Worm (Caenorhabditis elegans) whole organism, late embryonic: ENCODE results near the gene hmgr-1.
A peak's percentile ranks its signal among the peaks of the same experiment; 100 is the strongest.

Source experiments
- C08G9.2 ChIP-seq: sonication (generic microtip); optimal IDR thresholded peaks from 2 replicates; lab custom pipeline; 2016; ENCODE audit warnings: mild to moderate bottlenecking, missing genetic modification characterization, moderate library complexity, missing compliant biosample characterization
- K02D7.2 ChIP-seq: sonication (generic microtip); optimal IDR thresholded peaks from 2 replicates; lab custom pipeline; 2017; ENCODE audit warnings: mild to moderate bottlenecking, missing genetic modification characterization, missing compliant biosample characterization
- T23F11.4 ChIP-seq: fragments of 200-800 bp; sonication (Bioruptor generic); optimal IDR thresholded peaks from 2 replicates; lab custom pipeline; 2018; ENCODE audit warnings: mild to moderate bottlenecking, missing genetic modification characterization, missing compliant biosample characterization
- ahr-1 ChIP-seq: sonication (generic microtip); optimal IDR thresholded peaks from 2 replicates; lab custom pipeline; 2016; ENCODE audit warnings: missing genetic modification characterization, missing compliant biosample characterization
- ceh-14 ChIP-seq: sonication (generic microtip); optimal IDR thresholded peaks from 2 replicates; lab custom pipeline; 2016; ENCODE audit warnings: missing genotype, missing genetic modification characterization, missing compliant biosample characterization
- ceh-2 ChIP-seq: sonication (generic microtip); optimal IDR thresholded peaks from 2 replicates; lab custom pipeline; 2016; ENCODE audit warnings: missing genotype, missing genetic modification characterization, missing compliant biosample characterization
- ceh-31 ChIP-seq: sonication (generic microtip); optimal IDR thresholded peaks from 2 replicates; lab custom pipeline; 2016; ENCODE audit warnings: missing genetic modification characterization, missing compliant biosample characterization
- ceh-34 ChIP-seq: sonication (generic microtip); optimal IDR thresholded peaks from 2 replicates; lab custom pipeline; 2016; ENCODE audit warnings: mild to moderate bottlenecking, missing genetic modification characterization, missing compliant biosample characterization
- ceh-45 ChIP-seq: fragments of 200-800 bp; sonication (Bioruptor generic); IDR thresholded peaks from 2 replicates; pipeline ENCODE4 v1.3.6; 2022; ENCODE audit warnings: missing genetic modification reagents, missing genetic modification characterization, missing compliant biosample characterization
- ceh-9 ChIP-seq: sonication (generic microtip); optimal IDR thresholded peaks from 2 replicates; lab custom pipeline; 2016; ENCODE audit warnings: mild to moderate bottlenecking, missing genetic modification characterization, inconsistent platforms, missing compliant biosample characterization
- dmd-4 ChIP-seq: sonication (generic microtip); optimal IDR thresholded peaks from 2 replicates; lab custom pipeline; 2016; ENCODE audit warnings: borderline replicate concordance, missing genetic modification characterization, missing compliant biosample characterization
- elt-2 ChIP-seq: sonication (generic microtip); optimal IDR thresholded peaks from 2 replicates; lab custom pipeline; 2016; ENCODE audit warnings: missing genetic modification reagents, missing genetic modification characterization, missing compliant biosample characterization
- ets-4 ChIP-seq: sonication (generic microtip); optimal IDR thresholded peaks from 2 replicates; lab custom pipeline; 2016; ENCODE audit warnings: missing genetic modification characterization, missing compliant biosample characterization
- fkh-10 ChIP-seq: fragments of 150-350 bp; optimal IDR thresholded peaks from 2 replicates; lab custom pipeline; 2014; ENCODE audit warnings: missing biosample characterization, missing genetic modification reagents, missing genetic modification characterization
- gmeb-2 ChIP-seq: sonication (generic microtip); optimal IDR thresholded peaks from 2 replicates; lab custom pipeline; 2016; ENCODE audit warnings: missing genetic modification characterization, inconsistent platforms, missing compliant biosample characterization
- hlh-13 ChIP-seq: fragments of 200-800 bp; sonication (Bioruptor generic); optimal IDR thresholded peaks from 2 replicates; lab custom pipeline; 2018; ENCODE audit warnings: mild to moderate bottlenecking, missing genetic modification characterization, missing compliant biosample characterization
- hlh-30 ChIP-seq: sonication (generic microtip); optimal IDR thresholded peaks from 2 replicates; lab custom pipeline; 2017; ENCODE audit warnings: antibody characterized with exemption, missing genetic modification characterization, missing compliant biosample characterization; ENCODE audit not compliant: insufficient read depth
- hlh-8 ChIP-seq: sonication (generic microtip); optimal IDR thresholded peaks from 2 replicates; lab custom pipeline; 2016; ENCODE audit warnings: missing genotype, missing genetic modification characterization, missing compliant biosample characterization
- lim-6 ChIP-seq: sonication (generic microtip); optimal IDR thresholded peaks from 2 replicates; lab custom pipeline; 2016; ENCODE audit warnings: missing genetic modification characterization, missing compliant biosample characterization
- lin-11 ChIP-seq: fragments of 200-800 bp; sonication (Bioruptor generic); optimal IDR thresholded peaks from 2 replicates; lab custom pipeline; 2018; ENCODE audit warnings: mild to moderate bottlenecking, missing genetic modification characterization, missing compliant biosample characterization
- npax-4 ChIP-seq: sonication (generic microtip); optimal IDR thresholded peaks from 2 replicates; lab custom pipeline; 2016; ENCODE audit warnings: missing genetic modification characterization, missing compliant biosample characterization
- odd-2 ChIP-seq: sonication (generic microtip); optimal IDR thresholded peaks from 2 replicates; lab custom pipeline; 2017; ENCODE audit warnings: antibody characterized with exemption, mild to moderate bottlenecking, missing genetic modification characterization, missing compliant biosample characterization
- pat-9 ChIP-seq: fragments of 200-800 bp; sonication (Bioruptor generic); optimal IDR thresholded peaks from 2 replicates; lab custom pipeline; 2018; ENCODE audit warnings: mild to moderate bottlenecking, missing genetic modification characterization, moderate library complexity, missing compliant biosample characterization
- pqm-1 ChIP-seq: sonication (generic microtip); optimal IDR thresholded peaks from 2 replicates; lab custom pipeline; 2016; ENCODE audit warnings: missing genetic modification characterization, missing compliant biosample characterization
- ref-2 ChIP-seq: sonication (generic microtip); optimal IDR thresholded peaks from 2 replicates; lab custom pipeline; 2016; ENCODE audit warnings: missing genetic modification characterization, missing compliant biosample characterization
- sdc-2 ChIP-seq: sonication (generic microtip); optimal IDR thresholded peaks from 2 replicates; lab custom pipeline; 2016; ENCODE audit warnings: missing genotype, missing genetic modification characterization, missing compliant biosample characterization
- sox-2 ChIP-seq: fragments of 200-800 bp; sonication (Bioruptor generic); IDR thresholded peaks from 2 replicates; pipeline ENCODE4 v1.3.6; 2022; ENCODE audit warnings: missing genetic modification reagents, missing genetic modification characterization, missing compliant biosample characterization
- sox-4 ChIP-seq: sonication (generic microtip); optimal IDR thresholded peaks from 2 replicates; lab custom pipeline; 2017; ENCODE audit warnings: mild to moderate bottlenecking, missing genetic modification characterization, inconsistent platforms, missing compliant biosample characterization
- syd-9 ChIP-seq: sonication (generic microtip); optimal IDR thresholded peaks from 2 replicates; lab custom pipeline; 2016; ENCODE audit warnings: mild to moderate bottlenecking, missing genetic modification characterization, moderate library complexity, missing compliant biosample characterization
- tbx-2 ChIP-seq: sonication (generic microtip); optimal IDR thresholded peaks from 2 replicates; lab custom pipeline; 2016; ENCODE audit warnings: missing genetic modification characterization, missing compliant biosample characterization
- tbx-7 ChIP-seq: sonication (generic microtip); optimal IDR thresholded peaks from 2 replicates; lab custom pipeline; 2016; ENCODE audit warnings: missing genotype, missing genetic modification characterization, missing compliant biosample characterization
- ttx-3 ChIP-seq: sonication (generic microtip); optimal IDR thresholded peaks from 2 replicates; lab custom pipeline; 2016; ENCODE audit warnings: missing genetic modification reagents, missing genetic modification characterization, missing compliant biosample characterization
- unc-3 ChIP-seq, 2 experiments: fragments of 200-800 bp in 1 of 2; sonication (Bioruptor generic) in 1 of 2; sonication (generic microtip) in 1 of 2; conservative IDR thresholded peaks in 1 of 2; optimal IDR thresholded peaks in 1 of 2; 2 replicates each; pipeline versions ENCODE4 v1.3.6 to Lab custom; 2016 to 2022; ENCODE audit warnings: missing compliant biosample characterization in 2 of 2, missing genetic modification characterization in 2 of 2, missing genetic modification reagents in 1 of 2
- unc-86 ChIP-seq: sonication (generic microtip); optimal IDR thresholded peaks from 2 replicates; lab custom pipeline; 2016; ENCODE audit warnings: missing genetic modification characterization, missing compliant biosample characterization
- zip-5 ChIP-seq: sonication (generic microtip); optimal IDR thresholded peaks from 2 replicates; lab custom pipeline; 2016; ENCODE audit warnings: missing genetic modification characterization, missing compliant biosample characterization

hmgr-1 gene

ce11 chrIII:7385929-7386328, 26.6 kb downstream of the hmgr-1 start, which contains the start of gene trd-1:
Gene trd-1 (plus strand): TSS chrIII:7386229.
- TF ChIP-seq npax-4 (tag; lab: Kevin White, UChicago) = no peak
- TF ChIP-seq ref-2 (tag; lab: Kevin White, UChicago) = no peak

ce11 chrIII:7386539-7386938, 27.2 kb downstream of the hmgr-1 start:
- TF ChIP-seq tbx-2 (tag; lab: Kevin White, UChicago) = peak; percentile 27

- TF ChIP-seq fkh-10 (GFP tag; lab: Kevin White, UChicago) (no peak), pqm-1 (tag; lab: Kevin White, UChicago) (no peak), sox-4 (tag; lab: Kevin White, UChicago) (no peak), lim-6 (tag; lab: Kevin White, UChicago) (no peak), odd-2 (tag; lab: Kevin White, UChicago) (no peak), pat-9 (tag; lab: Kevin White, UChicago) (no peak), unc-86 (tag; lab: Kevin White, UChicago) (no peak), ceh-14 (tag; lab: Kevin White, UChicago) (no peak), unc-3 (GFP tag; conservative IDR thresholded peaks at IDR 0.05; lab: Robert Waterston, UW) (no peak), unc-3 (tag; optimal IDR thresholded peaks at IDR 0.05; lab: Kevin White, UChicago) (no peak), hlh-30 (tag; lab: Kevin White, UChicago) (no peak), hlh-13 (GFP tag; lab: Kevin White, UChicago) (no peak)
- TF ChIP-seq, all 69 proteins: peak for 0
Measured at ce11 chrIII:7387359-7387758, 28.1 kb downstream of the hmgr-1 start.

ce11 chrIII:7395354-7395753, 36.1 kb downstream of the hmgr-1 start, which contains the start of gene lgc-50:
Gene lgc-50 (minus strand): TSS chrIII:7395454.
- no peak for TF ChIP-seq ttx-3 (tag; lab: Kevin White, UChicago)
- TF ChIP-seq tbx-7 (tag; lab: Kevin White, UChicago) = no peak
- no peak for TF ChIP-seq ceh-31 (tag; lab: Kevin White, UChicago)
- no peak for TF ChIP-seq dmd-4
- no peak for TF ChIP-seq unc-3 (GFP tag; conservative IDR thresholded peaks at IDR 0.05; lab: Robert Waterston, UW)
- no peak for TF ChIP-seq unc-3 (tag; optimal IDR thresholded peaks at IDR 0.05; lab: Kevin White, UChicago)
- TF ChIP-seq C08G9.2 (tag; lab: Kevin White, UChicago) = no peak
- no peak for TF ChIP-seq lin-11 (tag; lab: Kevin White, UChicago)
- no peak for TF ChIP-seq odd-2 (tag; lab: Kevin White, UChicago)
- TF ChIP-seq K02D7.2 (tag; lab: Kevin White, UChicago) = no peak
- TF ChIP-seq gmeb-2 = no peak
- no peak for TF ChIP-seq sox-2 (GFP tag; lab: Robert Waterston, UW)

- TF ChIP-seq ceh-34 (tag; lab: Kevin White, UChicago) = no peak
- no peak for TF ChIP-seq lim-6 (tag; lab: Kevin White, UChicago)
- no peak for TF ChIP-seq ahr-1 (tag; lab: Kevin White, UChicago)
- TF ChIP-seq zip-5 (tag; lab: Kevin White, UChicago) = no peak
- TF ChIP-seq ceh-2 (tag; lab: Kevin White, UChicago) = no peak
- TF ChIP-seq T23F11.4 (GFP tag; lab: Kevin White, UChicago) = no peak
- TF ChIP-seq hlh-8 (tag; lab: Kevin White, UChicago) = no peak
- no peak for TF ChIP-seq elt-2
- TF ChIP-seq ceh-45 (GFP tag; lab: Robert Waterston, UW) = no peak
- no peak for TF ChIP-seq syd-9 (tag; lab: Kevin White, UChicago)
- no peak for TF ChIP-seq ceh-9 (tag; lab: Kevin White, UChicago)
- TF ChIP-seq ets-4 (tag; lab: Kevin White, UChicago) = no peak
- TF ChIP-seq sdc-2 (tag; lab: Kevin White, UChicago) = no peak
Measured at ce11 chrIII:7397196-7397595, 37.9 kb downstream of the hmgr-1 start.
